Fruit fly (Drosophila melanogaster): ENCODE measurements around the gene IFT46.
A peak's percentile ranks its signal among the peaks of the same experiment; 100 is the strongest.

Gene IFT46

dm6 chr2L:18626987-18627386 lies 11.1 kb upstream of the IFT46 start (continued):
- TF ChIP-seq trh (GFP tag; optimal IDR thresholded peaks at IDR 0.05) (peak; percentile 79), CG30403 (GFP tag; optimal IDR thresholded peaks at IDR 0.05) (peak; percentile 44), Pdp1 (GFP tag; optimal IDR thresholded peaks at IDR 0.05) (peak; percentile 69 to 79), nom (GFP tag; optimal IDR thresholded peaks at IDR 0.05) (no peak), Poxn (GFP tag; IDR thresholded peaks at IDR 0.05) (no peak), Oaz (GFP tag; IDR thresholded peaks at IDR 0.05) (no peak), CG2120 (GFP tag; optimal IDR thresholded peaks at IDR 0.05) (peak; percentile 80), Vsx1 (GFP tag; optimal IDR thresholded peaks at IDR 0.05) (peak; percentile 90), CG2875 (GFP tag; optimal IDR thresholded peaks at IDR 0.05) (peak; percentile 92), CG5953 (GFP tag; IDR thresholded peaks at IDR 0.05) (peak; percentile 68; the same call in 1 of the 2 replicates), gcm2 (GFP tag; optimal IDR thresholded peaks at IDR 0.05) (peak; percentile 10), CG32532 (GFP tag; IDR thresholded peaks at IDR 0.05) (no peak), CG12942 (GFP tag; optimal IDR thresholded peaks at IDR 0.05) (peak; percentile 70), vvl (GFP tag; IDR thresholded peaks at IDR 0.05) (peak; percentile 48), ham (GFP tag; IDR thresholded peaks at IDR 0.05) (peak; percentile 31; the same call in 1 of the 2 replicates), CG17359 (tag; optimal IDR thresholded peaks at IDR 0.05) (peak; percentile 85), CG7839 (tag; optimal IDR thresholded peaks at IDR 0.05) (peak; percentile 63), Fer3 (tag; optimal IDR thresholded peaks at IDR 0.05) (peak; percentile 80), Lim3 (GFP tag; IDR thresholded peaks at IDR 0.05) (no peak), CG6254 (GFP tag; optimal IDR thresholded peaks at IDR 0.05) (peak; percentile 74), HHEX (GFP tag; optimal IDR thresholded peaks at IDR 0.05) (peak; percentile 84), CG4730 (GFP tag; IDR thresholded peaks at IDR 0.05) (no peak), fd96Cb (tag; optimal IDR thresholded peaks at IDR 0.05) (peak; percentile 36), CG42726 (GFP tag; IDR thresholded peaks at IDR 0.05; ENCODE audit: partially characterized antibody) (no peak), Stat92E (GFP tag; optimal IDR thresholded peaks at IDR 0.05) (peak in 1 of 3 experiments; percentile 12), pan (optimal IDR thresholded peaks at IDR 0.05) (no peak), pan (GFP tag; optimal IDR thresholded peaks at IDR 0.05 in 1 of 2, IDR thresholded peaks at IDR 0.05 in 1 of 2) (peak in 1 of 2 experiments; percentile 64), CG14441 (GFP tag; IDR thresholded peaks at IDR 0.05) (0 out of 2 replicates have a peak, but pooled peaks have one; percentile 24), kah (GFP tag; optimal IDR thresholded peaks at IDR 0.05) (peak; percentile 56), CG3995 (GFP tag; optimal IDR thresholded peaks at IDR 0.05) (no peak), scrt (GFP tag; optimal IDR thresholded peaks at IDR 0.05) (peak; percentile 78), ftz-f1 (GFP tag; optimal IDR thresholded peaks at IDR 0.05) (peak; percentile 65), crc (GFP tag; optimal IDR thresholded peaks at IDR 0.05) (peak; percentile 80), sim (GFP tag; IDR thresholded peaks at IDR 0.05) (peak; percentile 56), CG15601 (tag; optimal IDR thresholded peaks at IDR 0.05) (peak; percentile 90), CG3726 (GFP tag; IDR thresholded peaks at IDR 0.05) (0 out of 3 replicates have a peak, but pooled peaks have one; percentile 50), Doc3 (GFP tag; IDR thresholded peaks at IDR 0.05; ENCODE audit: partially characterized antibody) (no peak), CG13296 (GFP tag; optimal IDR thresholded peaks at IDR 0.05) (peak; percentile 86), danr (GFP tag; IDR thresholded peaks at IDR 0.05) (peak; percentile 43; the same call in 1 of the 2 replicates), NK7.1 (GFP tag; optimal IDR thresholded peaks at IDR 0.05) (peak; percentile 76), nerfin-1 (tag; optimal IDR thresholded peaks at IDR 0.05) (peak; percentile 51), knrl (GFP tag; IDR thresholded peaks at IDR 0.05; ENCODE audit: partially characterized antibody) (no peak), PHDP (tag; optimal IDR thresholded peaks at IDR 0.05) (peak; percentile 91), aop (GFP tag; IDR thresholded peaks at IDR 0.05) (no peak), al (GFP tag; IDR thresholded peaks at IDR 0.05) (0 out of 2 replicates have a peak, but pooled peaks have one; percentile 10), CG11093 (GFP tag; IDR thresholded peaks at IDR 0.05) (peak; percentile 54; the same call in 1 of the 3 replicates), CG17612 (GFP tag; IDR thresholded peaks at IDR 0.05) (0 out of 2 replicates have a peak, but pooled peaks have one; percentile 46), CG1603 (tag; optimal IDR thresholded peaks at IDR 0.05) (peak; percentile 68), ap (GFP tag; IDR thresholded peaks at IDR 0.05) (peak; percentile 51; the same call in 1 of the 2 replicates), ERR (GFP tag; optimal IDR thresholded peaks at IDR 0.05) (peak; percentile 77)
